Fruit fly (Drosophila melanogaster) whole organism, wandering third instar larva: ENCODE measurements around the gene Npc1b.

ENCODE experiments used
- Abd-B ChIP-seq: fragments of >200 bp; optimal IDR thresholded peaks from 2 replicates; lab custom pipeline; 2017; ENCODE audit warnings: missing biosample characterization, missing genetic modification characterization
- CG32264 ChIP-seq: fragments of 200-800 bp; sonication (Bioruptor generic); optimal IDR thresholded peaks from 2 replicates; lab custom pipeline; 2016; ENCODE audit warnings: missing biosample characterization, missing genetic modification characterization
- Dif ChIP-seq: fragments of 200-275, 200-300 bp; sonication (Bioruptor generic); optimal IDR thresholded peaks from 2 replicates; lab custom pipeline; 2018; ENCODE audit warnings: missing biosample characterization, missing genetic modification characterization; ENCODE audit not compliant: partially characterized antibody
- HLH106 ChIP-seq: fragments of 200-800 bp; optimal IDR thresholded peaks from 3 replicates; lab custom pipeline; 2019; ENCODE audit warnings: missing biosample characterization, mild to moderate bottlenecking, missing genetic modification characterization, moderate library complexity
- Hnf4 ChIP-seq: fragments of 200-800 bp; sonication (Bioruptor generic); optimal IDR thresholded peaks from 2 replicates; lab custom pipeline; 2016; ENCODE audit warnings: missing biosample characterization, mild to moderate bottlenecking, missing genetic modification characterization
- Hr78 ChIP-seq: fragments of >200 bp; optimal IDR thresholded peaks from 2 replicates; lab custom pipeline; 2017; ENCODE audit warnings: missing biosample characterization, missing genetic modification characterization
- Jra ChIP-seq: sonication (Bioruptor generic); optimal IDR thresholded peaks from 2 replicates; lab custom pipeline; 2016; ENCODE audit warnings: missing biosample characterization, missing genetic modification characterization
- Mio ChIP-seq: sonication (Bioruptor generic); optimal IDR thresholded peaks from 2 replicates; lab custom pipeline; 2016; ENCODE audit warnings: missing biosample characterization, missing genetic modification characterization
- Sp1 ChIP-seq: fragments of 200-800 bp; sonication (Bioruptor generic); optimal IDR thresholded peaks from 3 replicates; lab custom pipeline; 2019; ENCODE audit warnings: missing biosample characterization, mild to moderate bottlenecking, missing genetic modification characterization, moderate library complexity
- brk ChIP-seq: fragments of 200-800 bp; sonication (Bioruptor generic); optimal IDR thresholded peaks from 2 replicates; lab custom pipeline; 2016; ENCODE audit warnings: missing biosample characterization, mild to moderate bottlenecking, missing genetic modification characterization
- dsf ChIP-seq: sonication (Bioruptor generic); optimal IDR thresholded peaks from 2 replicates; lab custom pipeline; 2016; ENCODE audit warnings: missing biosample characterization, missing genetic modification characterization, borderline replicate concordance
- ey ChIP-seq: fragments of 200-800 bp; sonication (Bioruptor generic); optimal IDR thresholded peaks from 2 replicates; lab custom pipeline; 2016; ENCODE audit warnings: missing biosample characterization, missing genetic modification characterization
- fru ChIP-seq: fragments of 200-800 bp; sonication (Bioruptor generic); optimal IDR thresholded peaks from 3 replicates; lab custom pipeline; 2016; ENCODE audit warnings: missing biosample characterization, mild to moderate bottlenecking, missing genetic modification characterization
- jim ChIP-seq: fragments of 175-275, 200-325 bp; sonication (Bioruptor generic); optimal IDR thresholded peaks from 2 replicates; lab custom pipeline; 2016; ENCODE audit warnings: missing biosample characterization, mild to moderate bottlenecking, missing genetic modification characterization
- lola ChIP-seq: fragments of >200 bp; optimal IDR thresholded peaks from 2 replicates; lab custom pipeline; 2017; ENCODE audit warnings: missing biosample characterization, missing genetic modification characterization
- psq ChIP-seq: fragments of 200-800 bp; sonication (Bioruptor generic); optimal IDR thresholded peaks from 3 replicates; lab custom pipeline; 2017; ENCODE audit warnings: missing biosample characterization, mild to moderate bottlenecking, missing genetic modification characterization, moderate library complexity
- sv ChIP-seq: fragments of 200-800 bp; sonication (Bioruptor generic); optimal IDR thresholded peaks from 3 replicates; lab custom pipeline; 2016; ENCODE audit warnings: missing biosample characterization, missing genetic modification characterization
- woc ChIP-seq: sonication (Bioruptor generic); optimal IDR thresholded peaks from 2 replicates; lab custom pipeline; 2016; ENCODE audit warnings: missing biosample characterization, mild to moderate bottlenecking, missing genetic modification characterization

Gene Npc1b

DNA sequence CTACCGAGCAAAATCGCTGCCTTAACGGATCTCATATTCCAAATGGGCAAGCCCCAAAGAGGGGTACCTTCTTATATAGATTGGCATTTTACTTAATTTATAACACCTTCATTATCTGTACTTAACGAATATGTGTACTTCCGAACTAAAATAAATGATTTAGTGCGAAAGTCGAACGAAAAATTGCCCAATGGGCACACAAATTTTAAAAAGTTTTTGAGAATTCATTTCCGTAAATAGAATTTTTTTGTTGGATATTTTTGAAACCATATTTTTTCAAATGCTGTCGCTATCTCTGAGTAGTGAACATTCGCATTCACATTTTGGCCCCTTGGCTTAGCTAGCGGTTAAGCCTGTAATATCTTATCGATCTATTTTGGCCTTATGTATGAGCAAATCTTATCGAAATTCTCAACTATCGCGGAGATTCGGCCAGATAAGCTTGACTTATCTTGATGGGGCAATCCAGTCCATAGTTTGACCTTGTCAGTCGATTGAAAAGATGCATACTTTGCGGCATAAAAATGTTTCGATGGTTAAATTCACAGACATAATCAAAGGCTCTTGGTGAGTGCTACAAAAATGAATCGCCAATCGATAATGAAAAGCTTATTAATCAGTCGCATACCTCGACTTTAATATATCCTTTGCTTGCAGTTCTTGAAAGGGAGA, 30.8 kb downstream of the Npc1b start, which contains the start of gene CG1304:
CG1304 (minus strand) TSS at position 51 of the 672 bp plus-strand sequence.
- no peak for TF ChIP-seq lola (GFP tag; lab: Kevin White, UChicago)
- TF ChIP-seq Dif (GFP tag; lab: Kevin White, UChicago): no peak
- TF ChIP-seq ey (GFP tag; lab: Kevin White, UChicago): no peak
- no peak for TF ChIP-seq sv (GFP tag; lab: Kevin White, UChicago)
- no peak for TF ChIP-seq woc

DNA sequence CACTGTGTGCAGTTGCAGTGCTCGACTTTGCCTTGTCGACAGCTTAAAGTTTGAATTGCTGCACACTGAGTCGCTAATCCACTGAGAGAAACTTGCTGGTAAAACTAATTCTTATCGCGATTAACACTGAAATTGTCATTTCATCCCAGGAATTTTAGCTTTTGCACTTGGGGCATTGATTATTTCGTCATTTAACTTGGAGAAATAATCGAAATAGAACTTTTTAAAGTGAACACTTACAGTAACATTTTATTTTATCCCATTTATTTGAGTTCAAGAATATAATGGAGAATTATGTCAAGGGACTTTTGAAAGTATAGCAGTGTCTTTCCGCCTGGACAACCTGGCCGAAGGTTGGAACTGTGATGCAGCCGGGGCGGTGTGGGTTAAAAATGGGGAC, 43.3 kb downstream of the Npc1b start, which contains the start of gene CG44426:
CG44426 (plus strand) TSS at position 301 of the 400 bp plus-strand sequence.
- TF ChIP-seq Mio (GFP tag; lab: Kevin White, UChicago) (no peak), Sp1 (GFP tag; lab: Kevin White, UChicago) (no peak), Dif (GFP tag; lab: Kevin White, UChicago) (no peak), Jra (GFP tag; lab: Kevin White, UChicago) (no peak), dsf (no peak), Hnf4 (GFP tag; lab: Kevin White, UChicago) (no peak), Abd-B (GFP tag; lab: Kevin White, UChicago) (no peak), brk (GFP tag; lab: Kevin White, UChicago) (no peak), fru (GFP tag; lab: Kevin White, UChicago) (no peak), woc (no peak), CG32264 (GFP tag; lab: Kevin White, UChicago) (no peak), sv (GFP tag; lab: Kevin White, UChicago) (no peak), HLH106 (tag; lab: Kevin White, UChicago) (no peak), jim (GFP tag; lab: Kevin White, UChicago) (no peak), lola (GFP tag; lab: Kevin White, UChicago) (no peak), Hr78 (GFP tag; lab: Kevin White, UChicago) (no peak)

DNA sequence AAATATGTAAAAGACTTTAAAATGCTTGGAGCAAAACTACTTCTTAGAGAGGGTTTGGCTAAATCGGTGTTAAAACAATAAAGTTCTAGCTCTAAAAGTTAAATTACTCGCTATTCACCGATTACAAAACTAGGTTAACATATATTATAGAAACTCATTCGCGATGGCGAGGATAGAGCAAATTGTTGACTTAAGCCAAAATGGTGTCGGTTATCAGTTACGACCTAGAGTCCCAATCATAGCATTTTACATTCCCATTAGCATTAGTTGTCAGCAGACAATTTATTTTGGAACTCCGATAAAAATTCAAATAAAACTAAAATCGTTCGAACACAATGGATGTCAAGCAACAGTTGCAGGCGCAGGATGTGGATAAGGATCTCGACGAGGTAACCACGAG, 49.7 kb downstream of the Npc1b start, which contains the start of gene CG11666:
CG11666 (plus strand) TSS at position 301 of the 400 bp plus-strand sequence.
- TF ChIP-seq psq (GFP tag; lab: Kevin White, UChicago): no peak
